Fruit fly (Drosophila melanogaster) whole organism, prepupa: ENCODE data around the gene CG33286.

ENCODE experiments used
- CG10631 ChIP-seq: fragments of 200-800 bp; sonication (Bioruptor generic); optimal IDR thresholded peaks from 2 replicates; lab custom pipeline; 2016; ENCODE audit warnings: missing biosample characterization, missing genetic modification characterization
- CG11294 ChIP-seq: fragments of 200-800 bp; sonication (Bioruptor generic); IDR thresholded peaks from 2 replicates; pipeline ENCODE4 v1.3.6; 2022; ENCODE audit warnings: missing biosample characterization, missing genetic modification characterization
- CG11762 ChIP-seq: fragments of 200-800 bp; sonication (Bioruptor generic); optimal IDR thresholded peaks from 3 replicates; lab custom pipeline; 2016; ENCODE audit warnings: missing biosample characterization, missing genetic modification characterization; ENCODE audit not compliant: insufficient read depth
- CG11902 ChIP-seq: fragments of 200-800 bp; sonication (Bioruptor generic); optimal IDR thresholded peaks from 3 replicates; lab custom pipeline; 2016; ENCODE audit warnings: missing biosample characterization, missing genetic modification characterization
- CG15336 ChIP-seq: fragments of 200-800 bp; sonication (Bioruptor generic); IDR thresholded peaks from 2 replicates; pipeline ENCODE4 v1.3.6; 2022; ENCODE audit warnings: missing biosample characterization, missing genetic modification characterization
- CG1621 ChIP-seq: fragments of 200-800 bp; sonication (Bioruptor generic); optimal IDR thresholded peaks from 3 replicates; lab custom pipeline; 2018; ENCODE audit warnings: missing biosample characterization, mild to moderate bottlenecking, missing genetic modification characterization
- CG16779 ChIP-seq: fragments of 200-800 bp; sonication (Bioruptor generic); optimal IDR thresholded peaks from 3 replicates; lab custom pipeline; 2017; ENCODE audit warnings: missing biosample characterization, mild to moderate bottlenecking, missing genetic modification characterization
- CG31627 ChIP-seq: fragments of 200-800 bp; sonication (Bioruptor generic); optimal IDR thresholded peaks from 3 replicates; lab custom pipeline; 2016; ENCODE audit warnings: missing biosample characterization, missing genetic modification characterization
- CG32006 ChIP-seq: fragments of 200-800 bp; sonication (Bioruptor generic); optimal IDR thresholded peaks from 3 replicates; lab custom pipeline; 2017; ENCODE audit warnings: missing biosample characterization, mild to moderate bottlenecking, missing genetic modification characterization
- CG3919 ChIP-seq: fragments of 200-800 bp; sonication (Bioruptor generic); optimal IDR thresholded peaks from 3 replicates; lab custom pipeline; 2016; ENCODE audit warnings: missing biosample characterization, missing genetic modification characterization
- CG4318 ChIP-seq: fragments of 200-800 bp; sonication (Bioruptor generic); optimal IDR thresholded peaks from 3 replicates; lab custom pipeline; 2017; ENCODE audit warnings: missing biosample characterization, mild to moderate bottlenecking, missing genetic modification characterization
- CG6163 ChIP-seq: fragments of 200-800 bp; sonication (Bioruptor generic); IDR thresholded peaks from 3 replicates; pipeline ENCODE4 v1.3.6; 2022; ENCODE audit warnings: missing biosample characterization, missing genetic modification characterization
- CG6854 ChIP-seq: fragments of 200-800 bp; sonication (Bioruptor generic); optimal IDR thresholded peaks from 2 replicates; lab custom pipeline; 2017; ENCODE audit warnings: missing biosample characterization, mild to moderate bottlenecking, missing genetic modification characterization
- CG7368 ChIP-seq: fragments of 200-800 bp; sonication (Bioruptor generic); optimal IDR thresholded peaks from 3 replicates; lab custom pipeline; 2016; ENCODE audit warnings: missing biosample characterization, missing genetic modification characterization
- CG8119 ChIP-seq: fragments of 200-800 bp; sonication (Bioruptor generic); IDR thresholded peaks from 3 replicates; pipeline ENCODE4 v1.3.6; 2022; ENCODE audit warnings: missing biosample characterization, missing genetic modification characterization
- CG8319 ChIP-seq: fragments of 200-800 bp; sonication (Bioruptor generic); optimal IDR thresholded peaks from 3 replicates; lab custom pipeline; 2016; ENCODE audit warnings: missing biosample characterization, missing genetic modification characterization
- CG9139 ChIP-seq: fragments of 200-800 bp; sonication (Bioruptor generic); optimal IDR thresholded peaks from 3 replicates; lab custom pipeline; 2017; ENCODE audit warnings: missing biosample characterization, mild to moderate bottlenecking, missing genetic modification characterization
- Eip75B ChIP-seq: fragments of 200-800 bp; sonication (Bioruptor generic); optimal IDR thresholded peaks from 3 replicates; lab custom pipeline; 2016; ENCODE audit warnings: missing biosample characterization, missing genetic modification characterization
- Eip78C ChIP-seq: fragments of 200-800 bp; sonication (Bioruptor generic); peaks from one replicate; lab custom pipeline; 2016; ENCODE audit warnings: missing biosample characterization, missing genetic modification characterization
- Eip93F ChIP-seq: fragments of 200-800 bp; sonication (Bioruptor generic); optimal IDR thresholded peaks from 2 replicates; lab custom pipeline; 2016; ENCODE audit warnings: missing biosample characterization, mild to moderate bottlenecking, missing genetic modification characterization
- Ets21C ChIP-seq: fragments of 200-800 bp; sonication (Bioruptor generic); optimal IDR thresholded peaks from 3 replicates; lab custom pipeline; 2016; ENCODE audit warnings: missing biosample characterization, missing genetic modification characterization
- Ets96B ChIP-seq: fragments of 200-800 bp; optimal IDR thresholded peaks from 2 replicates; lab custom pipeline; 2019; ENCODE audit warnings: missing biosample characterization, mild to moderate bottlenecking, missing genetic modification characterization, moderate library complexity
- Gug ChIP-seq: fragments of 200-800 bp; sonication (Bioruptor generic); IDR thresholded peaks from 2 replicates; pipeline ENCODE4 v1.3.6; 2022; ENCODE audit warnings: missing biosample characterization, missing genetic modification characterization
- Hr39 ChIP-seq: fragments of 200-800 bp; sonication (Bioruptor generic); optimal IDR thresholded peaks from 2 replicates; lab custom pipeline; 2016; ENCODE audit warnings: missing biosample characterization, missing genetic modification characterization
- Met ChIP-seq: fragments of 200-800 bp; sonication (Bioruptor generic); optimal IDR thresholded peaks from 3 replicates; lab custom pipeline; 2016; ENCODE audit warnings: missing biosample characterization, missing genetic modification characterization
- OdsH ChIP-seq: fragments of 200-800 bp; sonication (Bioruptor generic); optimal IDR thresholded peaks from 3 replicates; lab custom pipeline; 2016; ENCODE audit warnings: missing biosample characterization, missing genetic modification characterization
- Smox ChIP-seq: fragments of 200-800 bp; sonication (Bioruptor generic); optimal IDR thresholded peaks from 3 replicates; lab custom pipeline; 2016; ENCODE audit warnings: missing biosample characterization, missing genetic modification characterization
- Sox102F ChIP-seq: fragments of 200-800 bp; sonication (Bioruptor generic); optimal IDR thresholded peaks from 2 replicates; lab custom pipeline; 2016; ENCODE audit warnings: missing biosample characterization, mild to moderate bottlenecking, missing genetic modification characterization
- Sox14 ChIP-seq: fragments of 200-800 bp; sonication (Bioruptor generic); optimal IDR thresholded peaks from 3 replicates; lab custom pipeline; 2016; ENCODE audit warnings: missing biosample characterization, missing genetic modification characterization
- Sox15 ChIP-seq: fragments of 200-800 bp; sonication (Bioruptor generic); optimal IDR thresholded peaks from 3 replicates; lab custom pipeline; 2016; ENCODE audit warnings: missing biosample characterization, missing genetic modification characterization
- acj6 ChIP-seq: fragments of 200-800 bp; sonication (Bioruptor generic); optimal IDR thresholded peaks from 3 replicates; lab custom pipeline; 2016; ENCODE audit warnings: missing biosample characterization, missing genetic modification characterization
- cyc ChIP-seq: fragments of 200-800 bp; sonication (Bioruptor generic); optimal IDR thresholded peaks from 3 replicates; lab custom pipeline; 2016; ENCODE audit warnings: missing biosample characterization, missing genetic modification characterization
- eg ChIP-seq: fragments of 200-800 bp; sonication (Bioruptor generic); IDR thresholded peaks from 3 replicates; pipeline ENCODE4 v1.3.6; 2022; ENCODE audit warnings: missing biosample characterization, missing genetic modification characterization
- fd59A ChIP-seq: fragments of 200-800 bp; sonication (Bioruptor generic); optimal IDR thresholded peaks from 2 replicates; lab custom pipeline; 2017; ENCODE audit warnings: missing biosample characterization, mild to moderate bottlenecking, missing genetic modification characterization, missing genetic modification reagents
- fd85E ChIP-seq: fragments of 200-800 bp; sonication (Bioruptor generic); optimal IDR thresholded peaks from 3 replicates; lab custom pipeline; 2016; ENCODE audit warnings: missing biosample characterization, missing genetic modification characterization
- fkh ChIP-seq: fragments of 200-800 bp; sonication (Bioruptor generic); optimal IDR thresholded peaks from 3 replicates; lab custom pipeline; 2017; ENCODE audit warnings: missing biosample characterization, mild to moderate bottlenecking, missing genetic modification characterization, moderate library complexity
- net ChIP-seq: fragments of 200-800 bp; sonication (Bioruptor generic); optimal IDR thresholded peaks from 3 replicates; lab custom pipeline; 2016; ENCODE audit warnings: missing biosample characterization, missing genetic modification characterization
- pdm3 ChIP-seq: fragments of 200-800 bp; sonication (Bioruptor generic); optimal IDR thresholded peaks from 3 replicates; lab custom pipeline; 2016; ENCODE audit warnings: missing biosample characterization, missing genetic modification characterization
- spab ChIP-seq: fragments of 200-800 bp; sonication (Bioruptor generic); optimal IDR thresholded peaks from 2 replicates; lab custom pipeline; 2017; ENCODE audit warnings: missing biosample characterization, mild to moderate bottlenecking, missing genetic modification characterization, missing genetic modification reagents
- ss ChIP-seq, 2 experiments: fragments of 200-800 bp; sonication (Bioruptor generic); optimal IDR thresholded peaks; 2 replicates in 1 of 2; 3 replicates in 1 of 2; lab custom pipeline; 2017 to 2018; ENCODE audit warnings: mild to moderate bottlenecking in 2 of 2, missing biosample characterization in 2 of 2, missing genetic modification characterization in 2 of 2, moderate library complexity in 1 of 2
- svp ChIP-seq: fragments of 200-800 bp; sonication (Bioruptor generic); peaks from one replicate; lab custom pipeline; 2016; ENCODE audit warnings: missing biosample characterization, missing genetic modification characterization
- topi ChIP-seq: fragments of 200-800 bp; sonication (Bioruptor generic); optimal IDR thresholded peaks from 3 replicates; lab custom pipeline; 2016; ENCODE audit warnings: missing biosample characterization, missing genetic modification characterization

The CG33286 gene

DNA sequence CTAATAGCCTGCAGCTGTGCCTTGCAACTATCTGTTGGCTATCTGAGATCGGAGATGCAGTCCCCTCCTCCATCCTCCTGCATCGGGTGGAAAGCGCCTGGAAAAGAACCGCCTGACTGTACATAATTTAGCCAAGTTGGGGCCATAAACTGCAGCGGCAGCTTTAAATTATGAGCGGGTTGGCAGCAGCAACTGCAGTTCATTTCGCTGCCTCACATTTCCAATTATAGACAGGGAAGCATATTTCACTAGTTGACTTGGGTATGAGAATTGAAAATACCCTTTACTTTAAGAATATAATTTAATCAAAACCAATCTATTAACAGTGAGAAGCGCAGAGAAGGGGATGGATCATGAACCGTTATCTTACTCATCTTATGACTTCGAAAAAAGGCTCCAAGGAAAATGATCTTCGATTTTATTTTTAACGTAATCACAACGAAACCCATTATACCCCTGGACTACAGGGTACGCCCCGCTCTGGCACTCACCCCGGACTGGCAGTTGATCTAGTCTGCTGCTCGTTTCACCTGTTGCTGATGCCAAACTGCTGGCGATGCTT lies 51.4 kb downstream of the CG33286 start (continued):
- TF ChIP-seq Smox (GFP tag; lab: Kevin White, UChicago) (peak; percentile 3), Hr39 (GFP tag; lab: Kevin White, UChicago) (peak; percentile 48), CG11294 (GFP tag; lab: Robert Waterston, UW) (peak; percentile 51; the same call in 1 of the 2 replicates), Eip75B (GFP tag; lab: Kevin White, UChicago) (peak; percentile 79), CG8319 (peak; percentile 59), CG10631 (GFP tag; lab: Kevin White, UChicago) (peak; percentile 80), Sox102F (peak; percentile 43), CG9139 (GFP tag; lab: Kevin White, UChicago) (peak; percentile 70), Eip93F (GFP tag; lab: Kevin White, UChicago) (no peak), topi (peak; percentile 53), ss (GFP tag; optimal IDR thresholded peaks at IDR 0.05; lab: Kevin White, UChicago) (peak; percentile 83 to 88), CG4318 (peak; percentile 76), fkh (GFP tag; lab: Kevin White, UChicago) (no peak), svp (GFP tag; lab: Kevin White, UChicago) (peak; percentile 63), CG16779 (tag; lab: Kevin White, UChicago) (peak; percentile 55), CG6163 (peak; percentile 85), CG3919 (GFP tag; lab: Kevin White, UChicago) (peak; percentile 88), net (GFP tag; lab: Kevin White, UChicago) (peak; percentile 72)

DNA sequence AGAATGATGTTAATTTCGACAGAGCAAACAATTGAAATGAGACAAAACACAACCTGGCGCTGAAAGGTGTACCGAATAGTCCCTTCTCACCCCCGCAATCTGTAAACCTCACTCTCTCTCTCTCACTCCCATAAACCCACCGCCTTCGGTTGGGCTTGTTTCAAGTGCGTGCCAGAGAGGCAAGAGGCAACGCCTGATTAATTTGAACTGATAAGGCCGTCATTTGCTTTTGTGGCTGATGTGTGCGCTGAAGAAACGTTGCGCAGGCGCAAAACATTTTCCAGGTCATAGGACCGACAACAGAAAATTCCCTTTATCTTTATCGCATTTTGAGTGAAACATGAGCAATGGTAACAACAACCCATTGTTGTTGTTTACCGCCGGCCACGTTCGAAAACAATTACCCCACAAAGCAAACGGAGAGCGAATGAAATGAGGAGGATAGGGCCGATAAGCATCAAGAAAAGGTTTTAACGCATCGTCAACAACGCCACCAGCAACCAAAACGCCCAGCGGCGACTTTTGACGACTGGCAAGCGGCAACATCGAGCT lies 52.1 kb downstream of the CG33286 start:
- TF ChIP-seq pdm3: no peak
- TF ChIP-seq Sox102F: peak; percentile 3
- TF ChIP-seq CG6854 (GFP tag; lab: Kevin White, UChicago): peak; percentile 75
- TF ChIP-seq fkh (GFP tag; lab: Kevin White, UChicago): peak; percentile 92
- TF ChIP-seq CG1621 (tag; lab: Kevin White, UChicago): peak; percentile 8
- TF ChIP-seq Eip78C (GFP tag; lab: Kevin White, UChicago): peak; percentile 39
- no peak for TF ChIP-seq Smox (GFP tag; lab: Kevin White, UChicago)
- peak in 1 of 2 experiments; percentile 40 for TF ChIP-seq ss (GFP tag; optimal IDR thresholded peaks at IDR 0.05; lab: Kevin White, UChicago)
- peak; percentile 63 for TF ChIP-seq svp (GFP tag; lab: Kevin White, UChicago)
- TF ChIP-seq, all 60 proteins: peak for 7

DNA sequence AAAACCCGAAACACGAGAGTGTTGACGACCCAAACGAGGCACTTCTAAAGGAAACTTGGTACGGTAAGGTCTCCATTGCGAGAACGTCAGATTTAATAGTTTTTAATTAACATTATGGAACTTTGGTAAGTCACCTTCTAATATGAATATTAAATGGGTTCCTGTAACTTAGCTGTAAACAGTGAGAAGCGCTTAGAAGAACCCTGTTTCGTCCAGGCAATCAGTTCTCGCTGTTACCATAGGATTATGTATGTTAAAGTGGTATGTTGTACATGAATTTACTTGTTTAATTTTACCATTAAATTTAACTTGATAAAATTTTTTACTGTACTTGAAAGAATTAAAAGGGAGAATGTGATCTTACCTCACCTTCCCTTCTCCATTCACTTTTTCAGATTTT lies 52.6 kb downstream of the CG33286 start:
- TF ChIP-seq Ets21C (no peak), CG11762 (no peak), fd59A (GFP tag; lab: Kevin White, UChicago) (no peak), Gug (GFP tag; lab: Robert Waterston, UW) (no peak), Sox14 (GFP tag; lab: Kevin White, UChicago) (no peak), Hr39 (GFP tag; lab: Kevin White, UChicago) (peak; percentile 5), CG9139 (GFP tag; lab: Kevin White, UChicago) (no peak), Met (no peak), OdsH (no peak), cyc (GFP tag; lab: Kevin White, UChicago) (no peak), CG11902 (GFP tag; lab: Kevin White, UChicago) (no peak), Eip78C (GFP tag; lab: Kevin White, UChicago) (peak; percentile 49), eg (GFP tag; lab: Robert Waterston, UW) (no peak), acj6 (GFP tag; lab: Kevin White, UChicago) (no peak), spab (GFP tag; lab: Kevin White, UChicago) (no peak), CG31627 (GFP tag; lab: Kevin White, UChicago) (peak; percentile 5), Sox15 (GFP tag; lab: Kevin White, UChicago) (no peak), CG32006 (GFP tag; lab: Kevin White, UChicago) (no peak), CG7368 (GFP tag; lab: Kevin White, UChicago) (no peak), Ets96B (tag; lab: Kevin White, UChicago) (no peak), CG16779 (tag; lab: Kevin White, UChicago) (no peak), fd85E (GFP tag; lab: Kevin White, UChicago) (no peak), CG15336 (GFP tag; lab: Robert Waterston, UW) (no peak), CG8119 (GFP tag; lab: Robert Waterston, UW) (no peak)
